Fruit fly (Drosophila melanogaster) whole organism, embryonic: Measurements from ENCODE around the gene Prm.

Source experiments
- CG10431 ChIP-seq: fragments of 200-800 bp; sonication (Bioruptor generic); optimal IDR thresholded peaks from 3 replicates; lab custom pipeline; 2018; ENCODE audit warnings: missing biosample characterization, mild to moderate bottlenecking, missing genetic modification characterization
- CG10959 ChIP-seq: fragments of 200-800 bp; sonication (Bioruptor generic); IDR thresholded peaks from 2 replicates; pipeline ENCODE4 v1.3.6; 2022; ENCODE audit warnings: missing biosample characterization, missing genetic modification characterization
- CG11695 ChIP-seq: fragments of 200-800 bp; sonication (Bioruptor generic); IDR thresholded peaks from 3 replicates; pipeline ENCODE4 v1.3.6; 2022; ENCODE audit warnings: missing biosample characterization, missing genetic modification characterization
- CG12391 ChIP-seq: fragments of 200-800 bp; sonication (Bioruptor generic); optimal IDR thresholded peaks from 3 replicates; lab custom pipeline; 2018; ENCODE audit warnings: missing biosample characterization, mild to moderate bottlenecking, missing genetic modification characterization, moderate library complexity
- CG12744 ChIP-seq: fragments of 200-800 bp; sonication (Bioruptor generic); optimal IDR thresholded peaks from 2 replicates; lab custom pipeline; 2016; ENCODE audit warnings: missing biosample characterization, missing genetic modification characterization
- CG13424 ChIP-seq: fragments of 200-800 bp; sonication (Bioruptor generic); optimal IDR thresholded peaks from 2 replicates; lab custom pipeline; 2019; ENCODE audit warnings: missing biosample characterization, mild to moderate bottlenecking, missing genetic modification characterization, moderate library complexity
- CG14014 ChIP-seq: fragments of 200-800 bp; sonication (Bioruptor generic); IDR thresholded peaks from 2 replicates; pipeline ENCODE4 v1.3.6; 2022; ENCODE audit warnings: missing biosample characterization, missing genetic modification characterization
- CG14860 ChIP-seq: fragments of 200-800 bp; sonication (Bioruptor generic); IDR thresholded peaks from 3 replicates; pipeline ENCODE4 v1.3.6; 2022; ENCODE audit warnings: missing biosample characterization, missing genetic modification characterization; ENCODE audit not compliant: partially characterized antibody
- CG1647 ChIP-seq: fragments of 200-800 bp; sonication (Bioruptor generic); optimal IDR thresholded peaks from 3 replicates; lab custom pipeline; 2016; ENCODE audit warnings: missing biosample characterization, missing genetic modification characterization
- CG18262 ChIP-seq: fragments of 200-800 bp; optimal IDR thresholded peaks from 3 replicates; lab custom pipeline; 2019; ENCODE audit warnings: missing biosample characterization, mild to moderate bottlenecking, missing genetic modification characterization, moderate library complexity
- CG2120 ChIP-seq: fragments of 200-800 bp; sonication (Bioruptor generic); optimal IDR thresholded peaks from 3 replicates; lab custom pipeline; 2016; ENCODE audit warnings: missing biosample characterization, missing genetic modification characterization
- CG33213 ChIP-seq: fragments of 200-800 bp; sonication (Bioruptor generic); optimal IDR thresholded peaks from 3 replicates; lab custom pipeline; 2016; ENCODE audit warnings: missing biosample characterization, missing genetic modification characterization
- CG33557 ChIP-seq: fragments of 200-800 bp; sonication (Bioruptor generic); optimal IDR thresholded peaks from 2 replicates; lab custom pipeline; 2019; ENCODE audit warnings: missing biosample characterization, mild to moderate bottlenecking, missing genetic modification characterization, moderate library complexity
- CG4404 ChIP-seq: fragments of 200-800 bp; sonication (Bioruptor generic); IDR thresholded peaks from 2 replicates; pipeline ENCODE4 v1.3.6; 2022; ENCODE audit warnings: missing biosample characterization, missing genetic modification characterization
- CG6272 ChIP-seq: fragments of 200-800 bp; sonication (Bioruptor generic); IDR thresholded peaks from 2 replicates; pipeline ENCODE4 v1.3.6; 2022; ENCODE audit warnings: missing biosample characterization, missing genetic modification characterization
- CG8924 ChIP-seq: fragments of 200-800 bp; optimal IDR thresholded peaks from 3 replicates; lab custom pipeline; 2019; ENCODE audit warnings: missing biosample characterization, mild to moderate bottlenecking, missing genetic modification characterization, moderate library complexity
- Dip3 ChIP-seq: fragments of 200-800 bp; sonication (Bioruptor generic); optimal IDR thresholded peaks from 3 replicates; lab custom pipeline; 2016; ENCODE audit warnings: missing biosample characterization, missing genetic modification characterization
- Doc2 ChIP-seq: fragments of 200-800 bp; sonication (Bioruptor generic); IDR thresholded peaks from 2 replicates; pipeline ENCODE4 v1.3.6; 2022; ENCODE audit warnings: missing biosample characterization, missing genetic modification characterization
- Drgx ChIP-seq: fragments of 200-800 bp; sonication (Bioruptor generic); IDR thresholded peaks from 2 replicates; pipeline ENCODE4 v1.3.6; 2022; ENCODE audit warnings: missing biosample characterization, missing genetic modification characterization
- ERR ChIP-seq: fragments of 200-800 bp; sonication (Bioruptor generic); optimal IDR thresholded peaks from 2 replicates; lab custom pipeline; 2016; ENCODE audit warnings: missing biosample characterization, missing genetic modification characterization
- Ets65A ChIP-seq: fragments of 200-800 bp; sonication (Bioruptor generic); peaks from one replicate; lab custom pipeline; 2016; ENCODE audit warnings: missing biosample characterization, missing genetic modification characterization
- Fer2 ChIP-seq: fragments of 200-800 bp; sonication (Bioruptor generic); optimal IDR thresholded peaks from 2 replicates; lab custom pipeline; 2018; ENCODE audit warnings: missing biosample characterization, mild to moderate bottlenecking, missing genetic modification characterization, moderate library complexity
- GATAe ChIP-seq: fragments of 200-800 bp; sonication (Bioruptor generic); conservative IDR thresholded peaks from 2 replicates; pipeline ENCODE4 v1.3.6; 2022; ENCODE audit warnings: missing biosample characterization, missing genetic modification characterization
- HLH4C ChIP-seq: fragments of 200-800 bp; sonication (Bioruptor generic); IDR thresholded peaks from 3 replicates; pipeline ENCODE4 v1.3.6; 2022; ENCODE audit warnings: missing biosample characterization, missing genetic modification characterization; ENCODE audit not compliant: partially characterized antibody
- Hey ChIP-seq: fragments of 200-800 bp; sonication (Bioruptor generic); optimal IDR thresholded peaks from 3 replicates; lab custom pipeline; 2018; ENCODE audit warnings: missing biosample characterization, mild to moderate bottlenecking, missing genetic modification characterization
- Nf-YB ChIP-seq: fragments of 200-800 bp; sonication (Bioruptor generic); optimal IDR thresholded peaks from 3 replicates; lab custom pipeline; 2019; ENCODE audit warnings: missing biosample characterization, mild to moderate bottlenecking, missing genetic modification characterization, moderate library complexity
- Ravus ChIP-seq: fragments of 200-800 bp; sonication (Bioruptor generic); IDR thresholded peaks from 2 replicates; pipeline ENCODE4 v1.3.6; 2022; ENCODE audit warnings: missing biosample characterization, missing genetic modification characterization
- Rfx ChIP-seq: fragments of 200-800 bp; sonication (Bioruptor generic); IDR thresholded peaks from 2 replicates; pipeline ENCODE4 v1.3.6; 2022; ENCODE audit warnings: missing biosample characterization, missing genetic modification characterization
- Tbp ChIP-seq: fragments of >200 bp; optimal IDR thresholded peaks from 2 replicates; lab custom pipeline; 2018; ENCODE audit warnings: missing biosample characterization, missing genetic modification characterization
- bab2 ChIP-seq: fragments of 200-800 bp; sonication (Bioruptor generic); optimal IDR thresholded peaks from 2 replicates; lab custom pipeline; 2016; ENCODE audit warnings: missing biosample characterization, missing genetic modification characterization
- caup ChIP-seq: fragments of 200-800 bp; sonication (Bioruptor generic); optimal IDR thresholded peaks from 3 replicates; lab custom pipeline; 2017; ENCODE audit warnings: missing biosample characterization, mild to moderate bottlenecking, missing genetic modification characterization, moderate library complexity; ENCODE audit not compliant: severe bottlenecking
- disco-r ChIP-seq: fragments of 200-800 bp; sonication (Bioruptor generic); optimal IDR thresholded peaks from 2 replicates; lab custom pipeline; 2016; ENCODE audit warnings: missing biosample characterization, missing genetic modification characterization
- dmrt11E ChIP-seq: fragments of 200-800 bp; sonication (Bioruptor generic); optimal IDR thresholded peaks from 3 replicates; lab custom pipeline; 2018; ENCODE audit warnings: missing biosample characterization, mild to moderate bottlenecking, missing genetic modification characterization, moderate library complexity
- fd102C ChIP-seq: fragments of 200-800 bp; sonication (Bioruptor generic); optimal IDR thresholded peaks from 2 replicates; lab custom pipeline; 2018; ENCODE audit warnings: missing biosample characterization, mild to moderate bottlenecking, missing genetic modification characterization, moderate library complexity
- fru ChIP-seq: fragments of >200 bp; optimal IDR thresholded peaks from 2 replicates; lab custom pipeline; 2017
- gce ChIP-seq: fragments of 200-800 bp; sonication (Bioruptor generic); IDR thresholded peaks from 3 replicates; pipeline ENCODE4 v1.3.6; 2022; ENCODE audit warnings: missing biosample characterization, missing genetic modification characterization
- gcm ChIP-seq: fragments of 200-800 bp; sonication (Bioruptor generic); optimal IDR thresholded peaks from 2 replicates; lab custom pipeline; 2019; ENCODE audit warnings: missing biosample characterization, mild to moderate bottlenecking, missing genetic modification characterization, moderate library complexity
- hkb ChIP-seq, 2 experiments: fragments of 200-800 bp in 1 of 2; fragments of >200 bp in 1 of 2; sonication (Bioruptor generic) in 1 of 2; IDR thresholded peaks in 1 of 2; optimal IDR thresholded peaks in 1 of 2; 2 replicates each; pipeline versions ENCODE4 v1.3.6 to Lab custom; 2017 to 2022; ENCODE audit warnings: missing biosample characterization in 1 of 2, missing genetic modification characterization in 1 of 2
- inv ChIP-seq: fragments of 200-800 bp; sonication (Bioruptor generic); IDR thresholded peaks from 2 replicates; pipeline ENCODE4 v1.3.6; 2022; ENCODE audit warnings: missing biosample characterization, missing genetic modification characterization; ENCODE audit not compliant: partially characterized antibody
- jigr1 ChIP-seq: fragments of 200-800 bp; sonication (Bioruptor generic); IDR thresholded peaks from 3 replicates; pipeline ENCODE4 v1.3.6; 2022; ENCODE audit warnings: missing biosample characterization, missing genetic modification characterization
- lbe ChIP-seq: fragments of 200-800 bp; sonication (Bioruptor generic); optimal IDR thresholded peaks from 2 replicates; lab custom pipeline; 2016; ENCODE audit warnings: missing biosample characterization, mild to moderate bottlenecking, missing genetic modification characterization
- lov ChIP-seq, 2 experiments: fragments of 200-800 bp in 1 of 2; fragments of >200 bp in 1 of 2; sonication (Bioruptor generic) in 1 of 2; IDR thresholded peaks in 1 of 2; optimal IDR thresholded peaks in 1 of 2; 2 replicates in 1 of 2; 3 replicates in 1 of 2; pipeline versions ENCODE4 v1.3.6 to Lab custom; 2017 to 2022; ENCODE audit warnings: missing biosample characterization in 1 of 2, missing genetic modification characterization in 1 of 2
- mld ChIP-seq: fragments of 200-800 bp; sonication (Bioruptor generic); IDR thresholded peaks from 3 replicates; pipeline ENCODE4 v1.3.6; 2022; ENCODE audit warnings: missing biosample characterization, missing genetic modification characterization; ENCODE audit not compliant: partially characterized antibody
- nmo ChIP-seq: fragments of 200-800 bp; sonication (Bioruptor generic); optimal IDR thresholded peaks from 2 replicates; lab custom pipeline; 2018; ENCODE audit warnings: missing biosample characterization, mild to moderate bottlenecking, missing genetic modification characterization, moderate library complexity
- nom ChIP-seq: fragments of 200-800 bp; sonication (Bioruptor generic); optimal IDR thresholded peaks from 2 replicates; lab custom pipeline; 2017; ENCODE audit warnings: missing biosample characterization, missing genetic modification characterization, mild to moderate bottlenecking, moderate library complexity, missing genetic modification reagents
- org-1 ChIP-seq: fragments of 200-800 bp; sonication (Bioruptor generic); optimal IDR thresholded peaks from 2 replicates; lab custom pipeline; 2017; ENCODE audit warnings: missing biosample characterization, missing genetic modification characterization
- psq ChIP-seq: fragments of 200-800 bp; sonication (Bioruptor generic); optimal IDR thresholded peaks from 2 replicates; lab custom pipeline; 2017; ENCODE audit warnings: missing biosample characterization, missing genetic modification characterization
- row ChIP-seq: fragments of 200-800 bp; sonication (Bioruptor generic); IDR thresholded peaks from 3 replicates; pipeline ENCODE4 v1.3.6; 2022; ENCODE audit warnings: missing biosample characterization, missing genetic modification characterization
- tin ChIP-seq: fragments of 200-800 bp; sonication (Bioruptor generic); optimal IDR thresholded peaks from 3 replicates; lab custom pipeline; 2016; ENCODE audit warnings: missing biosample characterization, missing genetic modification characterization
- trh ChIP-seq: fragments of 200-800 bp; sonication (Bioruptor generic); optimal IDR thresholded peaks from 2 replicates; lab custom pipeline; 2016; ENCODE audit warnings: missing biosample characterization, missing genetic modification characterization
- tup ChIP-seq: fragments of 200-800 bp; sonication (Bioruptor generic); optimal IDR thresholded peaks from 2 replicates; lab custom pipeline; 2016; ENCODE audit warnings: missing biosample characterization, mild to moderate bottlenecking, missing genetic modification characterization, moderate library complexity
- unc-4 ChIP-seq: fragments of 200-800 bp; sonication (Bioruptor generic); IDR thresholded peaks from 2 replicates; pipeline ENCODE4 v1.3.6; 2022; ENCODE audit warnings: missing biosample characterization, missing genetic modification characterization; ENCODE audit not compliant: partially characterized antibody
- wor ChIP-seq: fragments of 200-800 bp; sonication (Bioruptor generic); IDR thresholded peaks from 2 replicates; pipeline ENCODE4 v1.3.6; 2022; ENCODE audit warnings: missing biosample characterization, missing genetic modification characterization

Prm gene

DNA sequence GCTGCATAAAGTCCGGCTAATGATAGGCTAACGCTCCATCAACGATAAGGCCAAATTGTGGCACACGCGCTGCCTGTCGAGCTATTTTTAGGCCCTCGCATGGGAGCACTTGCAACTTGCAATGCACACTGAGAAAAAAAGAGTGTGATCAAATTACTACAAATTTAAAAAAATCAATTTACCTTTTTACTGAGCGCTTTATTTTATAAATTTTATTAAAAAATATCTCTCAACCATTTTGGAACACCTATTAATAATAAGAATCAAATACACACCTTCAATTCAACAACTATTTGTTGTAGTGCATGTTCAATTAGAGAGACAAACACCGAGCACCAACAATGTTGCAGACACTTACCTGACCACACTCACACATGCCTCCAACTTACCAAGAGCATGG lies 20.4 kb upstream of the Prm start (continued):
- TF ChIP-seq wor (peak; percentile 53), nmo (no peak), CG10431 (GFP tag; lab: Kevin White, UChicago) (no peak), Nf-YB (no peak), row (GFP tag; lab: Robert Waterston, UW) (no peak), Hey (tag; lab: Kevin White, UChicago) (no peak), GATAe (GFP tag; lab: Robert Waterston, UW) (no peak), CG18262 (tag; lab: Kevin White, UChicago) (no peak), Tbp (no peak), trh (GFP tag; lab: Kevin White, UChicago) (no peak), CG11695 (no peak; the same call in 2 of the 3 replicates), Dip3 (GFP tag; lab: Kevin White, UChicago) (no peak), CG10959 (GFP tag; lab: Robert Waterston, UW) (peak; percentile 37), Rfx (GFP tag; lab: Robert Waterston, UW) (no peak), Doc2 (GFP tag; lab: Robert Waterston, UW) (no peak), lov (optimal IDR thresholded peaks at IDR 0.05; lab: Kevin White, UChicago) (no peak), lov (GFP tag; IDR thresholded peaks at IDR 0.05; lab: Robert Waterston, UW) (peak; percentile 28; the same call in 2 of the 3 replicates), CG6272 (GFP tag; lab: Robert Waterston, UW) (no peak; the same call in 1 of the 2 replicates), CG12744 (GFP tag; lab: Kevin White, UChicago) (no peak), unc-4 (no peak), Ets65A (GFP tag; lab: Kevin White, UChicago) (peak; percentile 92), mld (GFP tag; lab: Robert Waterston, UW) (no peak), Fer2 (tag; lab: Kevin White, UChicago) (no peak), CG13424 (no peak), org-1 (GFP tag; lab: Kevin White, UChicago) (no peak), dmrt11E (peak; percentile 37), Ravus (GFP tag; lab: Robert Waterston, UW) (peak; percentile 6; the same call in 1 of the 2 replicates), lbe (no peak), CG2120 (GFP tag; lab: Kevin White, UChicago) (no peak), psq (GFP tag; lab: Kevin White, UChicago) (no peak), tin (no peak), tup (GFP tag; lab: Kevin White, UChicago) (no peak), Drgx (peak; percentile 97), caup (GFP tag; lab: Kevin White, UChicago) (no peak), hkb (optimal IDR thresholded peaks at IDR 0.05; lab: Kevin White, UChicago) (no peak), hkb (GFP tag; IDR thresholded peaks at IDR 0.05; lab: Robert Waterston, UW) (peak; percentile 31), CG14860 (GFP tag; lab: Robert Waterston, UW) (no peak), ERR (GFP tag; lab: Kevin White, UChicago) (no peak), CG33557 (no peak), CG1647 (GFP tag; lab: Kevin White, UChicago) (no peak), CG14014 (no peak; the same call in 1 of the 2 replicates), inv (GFP tag; lab: Robert Waterston, UW) (no peak)

DNA sequence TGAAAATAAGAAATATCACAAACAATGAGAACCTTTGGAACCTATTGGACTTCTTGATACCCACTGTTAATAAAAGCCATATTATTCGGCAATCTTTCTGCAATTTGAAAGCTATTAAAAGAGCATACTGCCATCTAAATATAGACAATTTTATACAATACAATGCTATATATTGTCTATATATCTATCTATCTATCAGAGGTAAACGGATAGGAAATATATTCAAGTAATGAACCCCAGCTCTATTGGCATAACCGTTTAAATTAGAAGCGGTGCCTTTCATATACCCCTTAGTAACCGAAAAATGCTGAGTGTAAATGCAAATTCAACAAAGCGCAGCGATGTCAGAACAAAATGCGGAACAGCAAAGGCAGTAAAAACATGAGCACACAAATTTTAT lies 18.7 kb upstream of the Prm start:
- no peak for TF ChIP-seq bab2 (GFP tag; lab: Kevin White, UChicago)
- TF ChIP-seq HLH4C (GFP tag; lab: Robert Waterston, UW): no peak
- no peak for TF ChIP-seq CG33213 (GFP tag; lab: Kevin White, UChicago)
- TF ChIP-seq disco-r (GFP tag; lab: Kevin White, UChicago): no peak
- no peak for TF ChIP-seq jigr1
- TF ChIP-seq fd102C (GFP tag; lab: Kevin White, UChicago): no peak
- TF ChIP-seq CG8924 (tag; lab: Kevin White, UChicago): no peak
- TF ChIP-seq CG4404 (GFP tag; lab: Robert Waterston, UW): no peak
- TF ChIP-seq fru (lab: Kevin White, UChicago): no peak
- no peak for TF ChIP-seq gce
- no peak for TF ChIP-seq nom
- no peak for TF ChIP-seq gcm (GFP tag; lab: Kevin White, UChicago)
- TF ChIP-seq CG12391 (tag; lab: Kevin White, UChicago): no peak
- TF ChIP-seq, all 482 proteins: peak for 0
